Worm (Caenorhabditis elegans): ENCODE data around the gene grl-26.
A peak's percentile ranks its signal among the peaks of the same experiment; 100 is the strongest.

grl-26 gene

DNA sequence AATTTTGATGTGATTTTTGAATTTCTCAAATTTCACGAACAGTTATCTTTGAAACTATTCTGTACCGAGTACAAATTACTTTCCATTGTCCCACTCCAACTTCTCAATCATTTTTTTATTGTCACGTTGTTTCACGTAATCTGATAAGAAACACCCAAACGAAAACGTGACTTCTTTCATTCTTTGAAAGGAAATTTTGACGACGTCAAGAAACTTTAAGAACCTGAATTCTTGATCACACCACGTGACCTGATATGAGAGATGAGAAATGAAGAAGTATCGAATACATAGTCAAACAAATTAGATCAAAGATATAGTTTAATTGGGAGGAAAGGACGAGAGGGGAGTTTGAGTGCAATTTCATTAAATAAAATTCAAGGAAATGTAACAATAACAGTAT, 13.1 kb downstream of the grl-26 start (continued):
- TF ChIP-seq mdt-29 (GFP tag; IDR thresholded peaks at IDR 0.05): no peak
- TF ChIP-seq hif-1 (tag; optimal IDR thresholded peaks at IDR 0.05): no peak
- no peak for TF ChIP-seq ceh-32 (tag; optimal IDR thresholded peaks at IDR 0.05; ENCODE audit: poor library complexity)
- peak; percentile 80 for TF ChIP-seq hlh-30 (tag; optimal IDR thresholded peaks at IDR 0.05; ENCODE audit: insufficient read depth)
- no peak for TF ChIP-seq lin-39 (tag; optimal IDR thresholded peaks at IDR 0.05)

DNA sequence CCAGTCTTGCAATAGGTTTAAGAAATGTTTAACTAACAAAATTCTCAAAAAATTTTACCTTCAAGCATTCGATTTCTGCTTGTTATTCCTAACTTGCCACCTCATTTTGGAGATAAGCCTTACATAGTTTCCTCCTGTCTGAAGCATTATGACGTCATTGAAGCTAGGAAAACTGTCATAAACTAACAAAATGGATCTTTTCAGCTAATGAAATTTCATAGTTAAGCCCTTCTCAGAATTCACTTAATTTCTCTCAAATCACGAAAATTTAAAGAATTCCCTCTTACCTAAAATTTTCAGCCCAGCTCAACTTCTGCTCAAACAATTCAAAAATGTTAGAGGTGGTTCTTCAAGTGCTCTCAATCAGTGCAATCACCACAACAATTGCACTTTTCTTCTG, 15.4 kb downstream of the grl-26 start, which contains the start of gene swt-1:
TSS of gene swt-1 (plus strand) at position 301 of the 400 bp plus-strand sequence.
- TF ChIP-seq nhr-111 (GFP tag; optimal IDR thresholded peaks at IDR 0.05) (no peak), lin-15B (tag; optimal IDR thresholded peaks at IDR 0.05) (no peak), mes-2 (tag; optimal IDR thresholded peaks at IDR 0.05; ENCODE audit: poor library complexity, severe bottlenecking) (no peak), Y5F2A.4 (GFP tag; optimal IDR thresholded peaks at IDR 0.05) (no peak), egl-43 (GFP tag; IDR thresholded peaks at IDR 0.05) (no peak), tra-1 (GFP tag; IDR thresholded peaks at IDR 0.05) (no peak), egl-27 (tag; optimal IDR thresholded peaks at IDR 0.05) (no peak), F49E8.2 (tag; optimal IDR thresholded peaks at IDR 0.05; ENCODE audit: borderline replicate concordance) (no peak), mdl-1 (tag; optimal IDR thresholded peaks at IDR 0.05) (no peak), nhr-42 (GFP tag; IDR thresholded peaks at IDR 0.05) (no peak), fos-1 (tag; optimal IDR thresholded peaks at IDR 0.05) (no peak), nhr-28 (tag; optimal IDR thresholded peaks at IDR 0.05) (no peak), pqm-1 (tag; optimal IDR thresholded peaks at IDR 0.05) (no peak), lin-13 (GFP tag; optimal IDR thresholded peaks at IDR 0.05) (no peak), unc-39 (tag; optimal IDR thresholded peaks at IDR 0.05) (no peak), nhr-102 (tag; optimal IDR thresholded peaks at IDR 0.05) (no peak), gei-8 (GFP tag; optimal IDR thresholded peaks at IDR 0.05) (no peak), cey-2 (tag; optimal IDR thresholded peaks at IDR 0.05; ENCODE audit: borderline replicate concordance, insufficient read depth) (no peak), dmd-9 (GFP tag; IDR thresholded peaks at IDR 0.05) (no peak), duxl-1 (tag; optimal IDR thresholded peaks at IDR 0.05; ENCODE audit: poor library complexity) (no peak)

DNA sequence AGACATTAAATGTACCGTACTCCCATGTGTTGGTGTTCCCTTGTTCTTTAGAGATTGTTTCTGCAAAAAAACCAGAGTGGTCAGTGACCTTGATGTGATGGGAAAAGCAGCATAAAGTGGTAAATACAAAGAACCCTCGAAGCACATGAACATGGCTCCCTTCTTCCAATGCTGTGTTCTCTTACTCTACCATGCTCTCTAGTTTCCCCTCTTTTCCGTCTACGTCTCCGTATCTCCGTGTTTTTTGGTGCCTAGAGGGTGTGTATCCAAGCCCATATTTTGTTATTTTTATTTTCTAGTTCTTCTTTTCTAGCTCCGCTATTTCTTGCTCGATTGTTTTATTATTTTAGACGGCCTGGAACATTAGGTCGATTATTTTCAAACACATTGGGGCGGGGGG, 16.0 kb downstream of the grl-26 start:
- TF ChIP-seq unc-39 (tag; optimal IDR thresholded peaks at IDR 0.05) (no peak), egl-27 (tag; optimal IDR thresholded peaks at IDR 0.05) (no peak), ama-1 (optimal IDR thresholded peaks at IDR 0.05) (no peak), madf-9 (GFP tag; conservative IDR thresholded peaks at IDR 0.05) (no peak), fkh-10 (GFP tag; optimal IDR thresholded peaks at IDR 0.05) (no peak), ZK546.5 (tag; optimal IDR thresholded peaks at IDR 0.05) (no peak), lin-15B (tag; optimal IDR thresholded peaks at IDR 0.05) (no peak), cey-2 (tag; optimal IDR thresholded peaks at IDR 0.05; ENCODE audit: borderline replicate concordance, insufficient read depth) (no peak), D1046.2 (GFP tag; IDR thresholded peaks at IDR 0.05) (no peak), hmg-1.1 (GFP tag; IDR thresholded peaks at IDR 0.05) (0 out of 2 replicates have a peak, but pooled peaks have one; percentile 15), zip-2 (tag; optimal IDR thresholded peaks at IDR 0.05) (no peak), lin-13 (GFP tag; optimal IDR thresholded peaks at IDR 0.05) (no peak), snpc-4 (tag; optimal IDR thresholded peaks at IDR 0.05) (no peak), mdl-1 (tag; optimal IDR thresholded peaks at IDR 0.05) (no peak), nhr-237 (tag; optimal IDR thresholded peaks at IDR 0.05) (no peak), T26A8.4 (GFP tag; IDR thresholded peaks at IDR 0.05) (no peak), zip-11 (GFP tag; IDR thresholded peaks at IDR 0.05) (no peak), duxl-1 (tag; optimal IDR thresholded peaks at IDR 0.05; ENCODE audit: poor library complexity) (no peak), daf-16 (GFP tag; optimal IDR thresholded peaks at IDR 0.05) (no peak), daf-16 (tag; optimal IDR thresholded peaks at IDR 0.05) (no peak), Y48G9A.11 (GFP tag; IDR thresholded peaks at IDR 0.05) (no peak), spr-1 (tag; optimal IDR thresholded peaks at IDR 0.05) (no peak), nhr-25 (tag; optimal IDR thresholded peaks at IDR 0.05; ENCODE audit: borderline replicate concordance, insufficient read depth) (no peak), pqm-1 (tag; optimal IDR thresholded peaks at IDR 0.05) (no peak), ZK337.2 (GFP tag; IDR thresholded peaks at IDR 0.05) (no peak), hlh-11 (tag; optimal IDR thresholded peaks at IDR 0.05) (peak; percentile 36), mdt-29 (GFP tag; IDR thresholded peaks at IDR 0.05) (no peak), mxl-3 (GFP tag; optimal IDR thresholded peaks at IDR 0.05) (no peak), mxl-2 (GFP tag; conservative IDR thresholded peaks at IDR 0.05) (no peak), hif-1 (tag; optimal IDR thresholded peaks at IDR 0.05) (no peak), nhr-41 (GFP tag; IDR thresholded peaks at IDR 0.05) (0 out of 2 replicates have a peak, but pooled peaks have one; percentile 10), aly-2 (tag; optimal IDR thresholded peaks at IDR 0.05) (no peak)
